Fruit fly (Drosophila melanogaster) whole organism, pupa: ENCODE results near the gene CG43179.

ENCODE experiments used
- CG12605 ChIP-seq: fragments of 200-800 bp; sonication (Bioruptor generic); IDR thresholded peaks from 2 replicates; pipeline ENCODE4 v1.3.6; 2022; ENCODE audit warnings: missing biosample characterization, missing genetic modification characterization
- CG14655 ChIP-seq: fragments of 200-800 bp; sonication (Bioruptor generic); optimal IDR thresholded peaks from 3 replicates; lab custom pipeline; 2017; ENCODE audit warnings: mild to moderate bottlenecking, missing biosample characterization, missing genetic modification reagents, missing genetic modification characterization
- CG15710 ChIP-seq: fragments of 200-800 bp; sonication (Bioruptor generic); optimal IDR thresholded peaks from 2 replicates; lab custom pipeline; 2018; ENCODE audit warnings: missing biosample characterization, mild to moderate bottlenecking, missing genetic modification characterization, moderate library complexity
- CG34367 ChIP-seq: fragments of 200-800 bp; sonication (Bioruptor generic); optimal IDR thresholded peaks from 2 replicates; lab custom pipeline; 2018; ENCODE audit warnings: missing biosample characterization, mild to moderate bottlenecking, missing genetic modification characterization
- CG8159 ChIP-seq: fragments of 200-800 bp; sonication (Bioruptor generic); optimal IDR thresholded peaks from 3 replicates; lab custom pipeline; 2018; ENCODE audit warnings: missing biosample characterization, mild to moderate bottlenecking, missing genetic modification characterization, moderate library complexity
- D1 ChIP-seq: fragments of 200-800 bp; sonication (Bioruptor generic); optimal IDR thresholded peaks from 2 replicates; lab custom pipeline; 2018; ENCODE audit warnings: missing biosample characterization, mild to moderate bottlenecking, missing genetic modification characterization, moderate library complexity

dm6 chr3R:14220105-14220504 is 35.8 kb upstream of the CG43179 start, which contains the start of gene CG31326:
- TF ChIP-seq D1: no peak
- TF ChIP-seq CG14655 (GFP tag; lab: Kevin White, UChicago): no peak
- no peak for TF ChIP-seq CG34367 (tag; lab: Kevin White, UChicago)
- TF ChIP-seq CG15710: no peak
- no peak for TF ChIP-seq CG12605 (GFP tag; lab: Robert Waterston, UW)
- TF ChIP-seq CG8159 (tag; lab: Kevin White, UChicago): no peak
